Fruit fly (Drosophila melanogaster): ENCODE measurements around the gene Parg.

The Parg gene

dm6 chrX:3686469-3687410 lies 15.4 kb upstream of the Parg start (continued):
- TF ChIP-seq jim (GFP tag; optimal IDR thresholded peaks at IDR 0.05) (no peak), CG32264 (GFP tag; optimal IDR thresholded peaks at IDR 0.05) (peak; percentile 56), Dfd (GFP tag; optimal IDR thresholded peaks at IDR 0.05) (no peak), Sp1 (GFP tag; optimal IDR thresholded peaks at IDR 0.05) (peak; percentile 86), h (GFP tag; optimal IDR thresholded peaks at IDR 0.05) (peak; percentile 83), Rel (GFP tag; optimal IDR thresholded peaks at IDR 0.05) (no peak), Rel (tag; optimal IDR thresholded peaks at IDR 0.05) (peak; percentile 64), Myc (optimal IDR thresholded peaks at IDR 0.05) (no peak), sv (GFP tag; optimal IDR thresholded peaks at IDR 0.05) (peak; percentile 21), CG9705 (GFP tag; optimal IDR thresholded peaks at IDR 0.05) (peak; percentile 76), Dif (GFP tag; optimal IDR thresholded peaks at IDR 0.05; ENCODE audit: partially characterized antibody) (peak; percentile 20)

dm6 chrX:3685534-3685922 lies 14.2 kb upstream of the Parg start:
- TF ChIP-seq psq (GFP tag; optimal IDR thresholded peaks at IDR 0.05), result peak; percentile 92
- TF ChIP-seq dl (GFP tag; optimal IDR thresholded peaks at IDR 0.05; ENCODE audit: insufficient read depth in 1 of 2, partially characterized antibody in 2 of 2), result peak in 1 of 2 experiments; percentile 28
- no peak for TF ChIP-seq Myc (optimal IDR thresholded peaks at IDR 0.05)
- peak; percentile 33 for TF ChIP-seq Dif (GFP tag; optimal IDR thresholded peaks at IDR 0.05; ENCODE audit: partially characterized antibody)

dm6 chrX:3684809-3685533 lies 13.7 kb upstream of the Parg start:
- TF ChIP-seq Dif (GFP tag; optimal IDR thresholded peaks at IDR 0.05; ENCODE audit: partially characterized antibody), result no peak
- no peak for TF ChIP-seq jim (GFP tag; optimal IDR thresholded peaks at IDR 0.05)
- TF ChIP-seq usp (GFP tag; optimal IDR thresholded peaks at IDR 0.05), result no peak
- TF ChIP-seq CG9705 (GFP tag; optimal IDR thresholded peaks at IDR 0.05), result no peak
- TF ChIP-seq Sp1 (GFP tag; optimal IDR thresholded peaks at IDR 0.05), result peak; percentile 63
- TF ChIP-seq Jra (GFP tag; optimal IDR thresholded peaks at IDR 0.05), result no peak
- no peak for TF ChIP-seq lola (GFP tag; optimal IDR thresholded peaks at IDR 0.05)
- no peak for TF ChIP-seq dsf (GFP tag; optimal IDR thresholded peaks at IDR 0.05; ENCODE audit: borderline replicate concordance)
- TF ChIP-seq Hr83 (GFP tag; optimal IDR thresholded peaks at IDR 0.05; ENCODE audit: poor library complexity, severe bottlenecking), result no peak
- TF ChIP-seq sv (GFP tag; optimal IDR thresholded peaks at IDR 0.05), result no peak
- TF ChIP-seq fru (GFP tag; optimal IDR thresholded peaks at IDR 0.05), result peak; percentile 74
- TF ChIP-seq OdsH (GFP tag; optimal IDR thresholded peaks at IDR 0.05), result peak; percentile 62
- TF ChIP-seq CrebA (GFP tag; optimal IDR thresholded peaks at IDR 0.05; ENCODE audit: borderline replicate concordance), result no peak
- TF ChIP-seq brk (GFP tag; optimal IDR thresholded peaks at IDR 0.05), result peak; percentile 17
- TF ChIP-seq Abd-B (GFP tag; optimal IDR thresholded peaks at IDR 0.05), result no peak
- TF ChIP-seq foxo (GFP tag; optimal IDR thresholded peaks at IDR 0.05), result peak in 1 of 2 experiments; percentile 72
- TF ChIP-seq dl (GFP tag; optimal IDR thresholded peaks at IDR 0.05; ENCODE audit: insufficient read depth in 1 of 2, partially characterized antibody in 2 of 2), result no peak
- TF ChIP-seq Hr78 (GFP tag; optimal IDR thresholded peaks at IDR 0.05), result no peak
- TF ChIP-seq Mio (GFP tag; optimal IDR thresholded peaks at IDR 0.05), result no peak
- peak; percentile 13 for TF ChIP-seq br (GFP tag; optimal IDR thresholded peaks at IDR 0.05)
- no peak for TF ChIP-seq N (GFP tag; optimal IDR thresholded peaks at IDR 0.05)
- no peak for TF ChIP-seq dmrt93B (GFP tag; optimal IDR thresholded peaks at IDR 0.05)
- no peak for TF ChIP-seq Rel (GFP tag; optimal IDR thresholded peaks at IDR 0.05)
- TF ChIP-seq Rel (tag; optimal IDR thresholded peaks at IDR 0.05), result no peak
- TF ChIP-seq sage (GFP tag; optimal IDR thresholded peaks at IDR 0.05), result peak; percentile 20
- peak; percentile 62 for TF ChIP-seq rgr (GFP tag; optimal IDR thresholded peaks at IDR 0.05)
- no peak for TF ChIP-seq Dfd (GFP tag; optimal IDR thresholded peaks at IDR 0.05)
- no peak for TF ChIP-seq Vsx2 (GFP tag; optimal IDR thresholded peaks at IDR 0.05; ENCODE audit: partially characterized antibody)
- no peak for TF ChIP-seq psq (GFP tag; optimal IDR thresholded peaks at IDR 0.05)
- TF ChIP-seq Hnf4 (GFP tag; optimal IDR thresholded peaks at IDR 0.05), result no peak
- no peak for TF ChIP-seq CG32264 (GFP tag; optimal IDR thresholded peaks at IDR 0.05)
- no peak for TF ChIP-seq Myc (optimal IDR thresholded peaks at IDR 0.05)
- TF ChIP-seq pan (optimal IDR thresholded peaks at IDR 0.05), result no peak
- no peak for TF ChIP-seq tai (GFP tag; optimal IDR thresholded peaks at IDR 0.05)
- peak; percentile 65 for TF ChIP-seq h (GFP tag; optimal IDR thresholded peaks at IDR 0.05)
- peak; percentile 7 for TF ChIP-seq woc (GFP tag; optimal IDR thresholded peaks at IDR 0.05)
- TF ChIP-seq ey (GFP tag; optimal IDR thresholded peaks at IDR 0.05), result peak; percentile 50
- peak; percentile 62 for TF ChIP-seq HLH106 (tag; optimal IDR thresholded peaks at IDR 0.05)
- no peak for TF ChIP-seq GATAd (GFP tag; optimal IDR thresholded peaks at IDR 0.05)
